Worm (Caenorhabditis elegans) whole organism, early embryonic: ENCODE measurements around the gene C38C3.4.

ENCODE experiments used
- B0310.2 ChIP-seq: sonication (generic microtip); optimal IDR thresholded peaks from 2 replicates; lab custom pipeline; 2016; ENCODE audit warnings: mild to moderate bottlenecking, missing genetic modification characterization, missing compliant biosample characterization
- F13C5.2 ChIP-seq: sonication (generic microtip); optimal IDR thresholded peaks from 2 replicates; lab custom pipeline; 2017; ENCODE audit warnings: mild to moderate bottlenecking, missing genetic modification characterization, inconsistent platforms, missing compliant biosample characterization
- aly-1 ChIP-seq: sonication (generic microtip); optimal IDR thresholded peaks from 2 replicates; lab custom pipeline; 2016; ENCODE audit warnings: missing genetic modification characterization, missing compliant biosample characterization
- ama-1 ChIP-seq: fragments of 150-350 bp; optimal IDR thresholded peaks from 2 replicates; lab custom pipeline; 2014
- ceh-36 ChIP-seq: sonication (generic microtip); optimal IDR thresholded peaks from 2 replicates; lab custom pipeline; 2016; ENCODE audit warnings: missing genetic modification characterization, inconsistent platforms, missing compliant biosample characterization
- ets-7 ChIP-seq: sonication (generic microtip); optimal IDR thresholded peaks from 2 replicates; lab custom pipeline; 2016; ENCODE audit warnings: missing genotype, missing genetic modification characterization, missing compliant biosample characterization
- hmbx-1 ChIP-seq: sonication (generic microtip); optimal IDR thresholded peaks from 2 replicates; lab custom pipeline; 2016; ENCODE audit warnings: mild to moderate bottlenecking, missing genetic modification characterization, missing compliant biosample characterization
- hmg-4 ChIP-seq: fragments of 200-800 bp; sonication (Bioruptor generic); optimal IDR thresholded peaks from 2 replicates; lab custom pipeline; 2018; ENCODE audit warnings: mild to moderate bottlenecking, missing genetic modification characterization, missing compliant biosample characterization
- pes-1 ChIP-seq: fragments of 200-800 bp; sonication (Bioruptor generic); IDR thresholded peaks from 2 replicates; pipeline ENCODE4 v1.3.6; 2022; ENCODE audit warnings: missing genetic modification reagents, missing genetic modification characterization, missing compliant biosample characterization
- tbx-37 ChIP-seq: fragments of 200-800 bp; sonication (Bioruptor generic); conservative IDR thresholded peaks from 2 replicates; pipeline ENCODE4 v1.3.6; 2022; ENCODE audit warnings: missing genetic modification reagents, missing genetic modification characterization, missing compliant biosample characterization

ce11 chrV:1442042-1442441 lies 39.8 kb upstream of the C38C3.4 start, which contains the start of gene cnc-11:
- TF ChIP-seq hmbx-1 (tag; lab: Kevin White, UChicago) (no peak), ceh-36 (no peak), F13C5.2 (tag; lab: Kevin White, UChicago) (no peak), B0310.2 (tag; lab: Kevin White, UChicago) (no peak), aly-1 (tag; lab: Kevin White, UChicago) (no peak), ama-1 (lab: Kevin White, UChicago) (no peak), hmg-4 (GFP tag; lab: Kevin White, UChicago) (no peak), ets-7 (tag; lab: Kevin White, UChicago) (no peak), pes-1 (GFP tag; lab: Robert Waterston, UW) (no peak), tbx-37 (GFP tag; lab: Robert Waterston, UW) (no peak)
